Fruit fly (Drosophila melanogaster) whole organism, wandering third instar larva: ENCODE results near the gene CG32236.

ENCODE experiments used
- Hr78 ChIP-seq: fragments of >200 bp; optimal IDR thresholded peaks from 2 replicates; lab custom pipeline; 2017; ENCODE audit warnings: missing biosample characterization, missing genetic modification characterization
- Vsx2 ChIP-seq: fragments of 200-300, 225-300 bp; sonication (Bioruptor generic); optimal IDR thresholded peaks from 2 replicates; lab custom pipeline; 2018; ENCODE audit warnings: missing biosample characterization, missing genetic modification characterization; ENCODE audit not compliant: partially characterized antibody
- fru ChIP-seq: fragments of 200-800 bp; sonication (Bioruptor generic); optimal IDR thresholded peaks from 3 replicates; lab custom pipeline; 2016; ENCODE audit warnings: missing biosample characterization, mild to moderate bottlenecking, missing genetic modification characterization
- usp ChIP-seq: fragments of >200 bp; optimal IDR thresholded peaks from 2 replicates; lab custom pipeline; 2017; ENCODE audit warnings: missing biosample characterization, missing genetic modification characterization
- woc ChIP-seq: sonication (Bioruptor generic); optimal IDR thresholded peaks from 2 replicates; lab custom pipeline; 2016; ENCODE audit warnings: missing biosample characterization, mild to moderate bottlenecking, missing genetic modification characterization

dm6 chr3L:4620919-4621318 is 46.3 kb downstream of the CG32236 start, which contains the start of gene CG32246:
- TF ChIP-seq fru (GFP tag; lab: Kevin White, UChicago) (no peak), Hr78 (GFP tag; lab: Kevin White, UChicago) (no peak), usp (GFP tag; lab: Kevin White, UChicago) (no peak), Vsx2 (GFP tag; lab: Kevin White, UChicago) (no peak), woc (GFP tag; lab: Kevin White, UChicago) (no peak)
